Fruit fly (Drosophila melanogaster) whole organism, prepupa: Measurements from ENCODE around the gene Swip-1.

ENCODE experiments used
- CG10669 ChIP-seq: fragments of 200-800 bp; sonication (Bioruptor generic); optimal IDR thresholded peaks from 3 replicates; lab custom pipeline; 2018; ENCODE audit warnings: missing biosample characterization, mild to moderate bottlenecking, missing genetic modification characterization, moderate library complexity
- CG11294 ChIP-seq: fragments of 200-800 bp; sonication (Bioruptor generic); IDR thresholded peaks from 2 replicates; pipeline ENCODE4 v1.3.6; 2022; ENCODE audit warnings: missing biosample characterization, missing genetic modification characterization
- CG11902 ChIP-seq: fragments of 200-800 bp; sonication (Bioruptor generic); optimal IDR thresholded peaks from 3 replicates; lab custom pipeline; 2016; ENCODE audit warnings: missing biosample characterization, missing genetic modification characterization
- CG15336 ChIP-seq: fragments of 200-800 bp; sonication (Bioruptor generic); IDR thresholded peaks from 2 replicates; pipeline ENCODE4 v1.3.6; 2022; ENCODE audit warnings: missing biosample characterization, missing genetic modification characterization
- CG1621 ChIP-seq: fragments of 200-800 bp; sonication (Bioruptor generic); optimal IDR thresholded peaks from 3 replicates; lab custom pipeline; 2018; ENCODE audit warnings: missing biosample characterization, mild to moderate bottlenecking, missing genetic modification characterization
- CG16779 ChIP-seq: fragments of 200-800 bp; sonication (Bioruptor generic); optimal IDR thresholded peaks from 3 replicates; lab custom pipeline; 2017; ENCODE audit warnings: missing biosample characterization, mild to moderate bottlenecking, missing genetic modification characterization
- CG3032 ChIP-seq: fragments of 200-800 bp; optimal IDR thresholded peaks from 2 replicates; lab custom pipeline; 2019; ENCODE audit warnings: missing biosample characterization, mild to moderate bottlenecking, missing genetic modification characterization, moderate library complexity
- CG31627 ChIP-seq: fragments of 200-800 bp; sonication (Bioruptor generic); optimal IDR thresholded peaks from 3 replicates; lab custom pipeline; 2016; ENCODE audit warnings: missing biosample characterization, missing genetic modification characterization
- CG32006 ChIP-seq: fragments of 200-800 bp; sonication (Bioruptor generic); optimal IDR thresholded peaks from 3 replicates; lab custom pipeline; 2017; ENCODE audit warnings: missing biosample characterization, mild to moderate bottlenecking, missing genetic modification characterization
- CG34406 ChIP-seq: fragments of 200-800 bp; sonication (Bioruptor generic); optimal IDR thresholded peaks from 3 replicates; lab custom pipeline; 2016; ENCODE audit warnings: missing biosample characterization, missing genetic modification characterization
- CG3919 ChIP-seq: fragments of 200-800 bp; sonication (Bioruptor generic); optimal IDR thresholded peaks from 3 replicates; lab custom pipeline; 2016; ENCODE audit warnings: missing biosample characterization, missing genetic modification characterization
- CG4318 ChIP-seq: fragments of 200-800 bp; sonication (Bioruptor generic); optimal IDR thresholded peaks from 3 replicates; lab custom pipeline; 2017; ENCODE audit warnings: missing biosample characterization, mild to moderate bottlenecking, missing genetic modification characterization
- CG6276 ChIP-seq: fragments of 200-800 bp; sonication (Bioruptor generic); optimal IDR thresholded peaks from 2 replicates; lab custom pipeline; 2017; ENCODE audit warnings: missing biosample characterization, mild to moderate bottlenecking, missing genetic modification characterization
- CG6792 ChIP-seq: fragments of 200-800 bp; sonication (Bioruptor generic); optimal IDR thresholded peaks from 3 replicates; lab custom pipeline; 2016; ENCODE audit warnings: missing biosample characterization, missing genetic modification characterization
- CG6808 ChIP-seq: fragments of 200-800 bp; sonication (Bioruptor generic); optimal IDR thresholded peaks from 3 replicates; lab custom pipeline; 2017; ENCODE audit warnings: missing biosample characterization, missing genetic modification characterization, mild to moderate bottlenecking, moderate library complexity, missing genetic modification reagents
- CG6854 ChIP-seq: fragments of 200-800 bp; sonication (Bioruptor generic); optimal IDR thresholded peaks from 2 replicates; lab custom pipeline; 2017; ENCODE audit warnings: missing biosample characterization, mild to moderate bottlenecking, missing genetic modification characterization
- CG8119 ChIP-seq: fragments of 200-800 bp; sonication (Bioruptor generic); IDR thresholded peaks from 3 replicates; pipeline ENCODE4 v1.3.6; 2022; ENCODE audit warnings: missing biosample characterization, missing genetic modification characterization
- CG8319 ChIP-seq: fragments of 200-800 bp; sonication (Bioruptor generic); optimal IDR thresholded peaks from 3 replicates; lab custom pipeline; 2016; ENCODE audit warnings: missing biosample characterization, missing genetic modification characterization
- CG8632 ChIP-seq: fragments of 200-800 bp; sonication (Bioruptor generic); optimal IDR thresholded peaks from 3 replicates; lab custom pipeline; 2016; ENCODE audit warnings: missing biosample characterization, missing genetic modification characterization
- CG9139 ChIP-seq: fragments of 200-800 bp; sonication (Bioruptor generic); optimal IDR thresholded peaks from 3 replicates; lab custom pipeline; 2017; ENCODE audit warnings: missing biosample characterization, mild to moderate bottlenecking, missing genetic modification characterization
- Eip75B ChIP-seq: fragments of 200-800 bp; sonication (Bioruptor generic); optimal IDR thresholded peaks from 3 replicates; lab custom pipeline; 2016; ENCODE audit warnings: missing biosample characterization, missing genetic modification characterization
- Eip78C ChIP-seq: fragments of 200-800 bp; sonication (Bioruptor generic); peaks from one replicate; lab custom pipeline; 2016; ENCODE audit warnings: missing biosample characterization, missing genetic modification characterization
- Eip93F ChIP-seq: fragments of 200-800 bp; sonication (Bioruptor generic); optimal IDR thresholded peaks from 2 replicates; lab custom pipeline; 2016; ENCODE audit warnings: missing biosample characterization, mild to moderate bottlenecking, missing genetic modification characterization
- Ets96B ChIP-seq: fragments of 200-800 bp; optimal IDR thresholded peaks from 2 replicates; lab custom pipeline; 2019; ENCODE audit warnings: missing biosample characterization, mild to moderate bottlenecking, missing genetic modification characterization, moderate library complexity
- Gug ChIP-seq: fragments of 200-800 bp; sonication (Bioruptor generic); IDR thresholded peaks from 2 replicates; pipeline ENCODE4 v1.3.6; 2022; ENCODE audit warnings: missing biosample characterization, missing genetic modification characterization
- Hr38 ChIP-seq: sonication (Bioruptor generic); optimal IDR thresholded peaks from 2 replicates; lab custom pipeline; 2016; ENCODE audit warnings: missing biosample characterization, missing genetic modification characterization
- Hr39 ChIP-seq: fragments of 200-800 bp; sonication (Bioruptor generic); optimal IDR thresholded peaks from 2 replicates; lab custom pipeline; 2016; ENCODE audit warnings: missing biosample characterization, missing genetic modification characterization
- Hr4 ChIP-seq: fragments of 200-800 bp; sonication (Bioruptor generic); optimal IDR thresholded peaks from 3 replicates; lab custom pipeline; 2016; ENCODE audit warnings: missing biosample characterization, missing genetic modification characterization
- Lpt ChIP-seq: fragments of 200-800 bp; sonication (Bioruptor generic); optimal IDR thresholded peaks from 3 replicates; lab custom pipeline; 2016; ENCODE audit warnings: missing biosample characterization, missing genetic modification characterization
- Smox ChIP-seq: fragments of 200-800 bp; sonication (Bioruptor generic); optimal IDR thresholded peaks from 3 replicates; lab custom pipeline; 2016; ENCODE audit warnings: missing biosample characterization, missing genetic modification characterization
- Sox14 ChIP-seq: fragments of 200-800 bp; sonication (Bioruptor generic); optimal IDR thresholded peaks from 3 replicates; lab custom pipeline; 2016; ENCODE audit warnings: missing biosample characterization, missing genetic modification characterization
- Sox15 ChIP-seq: fragments of 200-800 bp; sonication (Bioruptor generic); optimal IDR thresholded peaks from 3 replicates; lab custom pipeline; 2016; ENCODE audit warnings: missing biosample characterization, missing genetic modification characterization
- achi ChIP-seq: fragments of 200-800 bp; sonication (Bioruptor generic); optimal IDR thresholded peaks from 3 replicates; lab custom pipeline; 2016; ENCODE audit warnings: missing biosample characterization, missing genetic modification characterization
- cyc ChIP-seq: fragments of 200-800 bp; sonication (Bioruptor generic); optimal IDR thresholded peaks from 3 replicates; lab custom pipeline; 2016; ENCODE audit warnings: missing biosample characterization, missing genetic modification characterization
- dac ChIP-seq: fragments of 200-800 bp; sonication (Bioruptor generic); optimal IDR thresholded peaks from 2 replicates; lab custom pipeline; 2017; ENCODE audit warnings: missing biosample characterization, mild to moderate bottlenecking, missing genetic modification characterization
- dsx ChIP-seq: fragments of 200-800 bp; optimal IDR thresholded peaks from 3 replicates; lab custom pipeline; 2019; ENCODE audit warnings: missing biosample characterization, mild to moderate bottlenecking, missing genetic modification characterization, moderate library complexity; ENCODE audit not compliant: poor library complexity, severe bottlenecking
- esn ChIP-seq: fragments of 200-800 bp; sonication (Bioruptor generic); optimal IDR thresholded peaks from 2 replicates; lab custom pipeline; 2016; ENCODE audit warnings: missing biosample characterization, mild to moderate bottlenecking, missing genetic modification characterization, moderate library complexity
- fkh ChIP-seq: fragments of 200-800 bp; sonication (Bioruptor generic); optimal IDR thresholded peaks from 3 replicates; lab custom pipeline; 2017; ENCODE audit warnings: missing biosample characterization, mild to moderate bottlenecking, missing genetic modification characterization, moderate library complexity
- lz ChIP-seq: fragments of 200-800 bp; sonication (Bioruptor generic); optimal IDR thresholded peaks from 3 replicates; lab custom pipeline; 2016; ENCODE audit warnings: missing biosample characterization, missing genetic modification characterization
- net ChIP-seq: fragments of 200-800 bp; sonication (Bioruptor generic); optimal IDR thresholded peaks from 3 replicates; lab custom pipeline; 2016; ENCODE audit warnings: missing biosample characterization, missing genetic modification characterization
- pdm3 ChIP-seq: fragments of 200-800 bp; sonication (Bioruptor generic); optimal IDR thresholded peaks from 3 replicates; lab custom pipeline; 2016; ENCODE audit warnings: missing biosample characterization, missing genetic modification characterization
- salr ChIP-seq, 2 experiments: fragments of 200-800 bp; sonication (Bioruptor generic); optimal IDR thresholded peaks; 3 replicates each; lab custom pipeline; 2016 to 2018; ENCODE audit warnings: missing biosample characterization in 2 of 2, missing genetic modification characterization in 2 of 2, mild to moderate bottlenecking in 1 of 2
- ss ChIP-seq, 2 experiments: fragments of 200-800 bp; sonication (Bioruptor generic); optimal IDR thresholded peaks; 2 replicates in 1 of 2; 3 replicates in 1 of 2; lab custom pipeline; 2017 to 2018; ENCODE audit warnings: mild to moderate bottlenecking in 2 of 2, missing biosample characterization in 2 of 2, missing genetic modification characterization in 2 of 2, moderate library complexity in 1 of 2
- svp ChIP-seq: fragments of 200-800 bp; sonication (Bioruptor generic); peaks from one replicate; lab custom pipeline; 2016; ENCODE audit warnings: missing biosample characterization, missing genetic modification characterization
- topi ChIP-seq: fragments of 200-800 bp; sonication (Bioruptor generic); optimal IDR thresholded peaks from 3 replicates; lab custom pipeline; 2016; ENCODE audit warnings: missing biosample characterization, missing genetic modification characterization
- vri ChIP-seq: fragments of 200-800 bp; sonication (Bioruptor generic); optimal IDR thresholded peaks from 3 replicates; lab custom pipeline; 2016; ENCODE audit warnings: missing biosample characterization, mild to moderate bottlenecking, missing genetic modification characterization

The Swip-1 gene

dm6 chr2L:18974063-18974779, 12.9 kb downstream of the Swip-1 start, which contains the start of the genes L2HGDH and CG10431 (continued):
- TF ChIP-seq lz, result peak; percentile 70
- no peak for TF ChIP-seq Hr4
- TF ChIP-seq Hr39 (GFP tag; lab: Kevin White, UChicago), result peak; percentile 34
- TF ChIP-seq CG6808 (GFP tag; lab: Kevin White, UChicago), result no peak
- TF ChIP-seq CG9139 (GFP tag; lab: Kevin White, UChicago), result no peak
- TF ChIP-seq CG8632 (GFP tag; lab: Kevin White, UChicago), result no peak
- TF ChIP-seq Gug (GFP tag; lab: Robert Waterston, UW), result no peak
- peak; percentile 46 for TF ChIP-seq CG10669 (GFP tag; lab: Kevin White, UChicago)
- TF ChIP-seq dac (GFP tag; lab: Kevin White, UChicago), result no peak
- no peak for TF ChIP-seq CG34406
- TF ChIP-seq CG3919 (GFP tag; lab: Kevin White, UChicago), result no peak
- peak; percentile 89 for TF ChIP-seq fkh
- peak in 1 of 2 experiments; percentile 56 for TF ChIP-seq ss (GFP tag; optimal IDR thresholded peaks at IDR 0.05; lab: Kevin White, UChicago)
- peak; percentile 58 for TF ChIP-seq CG8319 (GFP tag; lab: Kevin White, UChicago)
- no peak for TF ChIP-seq CG16779
- TF ChIP-seq CG6276 (GFP tag; lab: Kevin White, UChicago), result no peak
- no peak for TF ChIP-seq net (GFP tag; lab: Kevin White, UChicago)
- peak; percentile 72 for TF ChIP-seq achi (GFP tag; lab: Kevin White, UChicago)
- TF ChIP-seq esn (GFP tag; lab: Kevin White, UChicago), result peak; percentile 77
- peak; percentile 61 for TF ChIP-seq CG6792
- no peak for TF ChIP-seq salr (GFP tag; optimal IDR thresholded peaks at IDR 0.05; lab: Kevin White, UChicago)
- no peak for TF ChIP-seq CG11294 (GFP tag; lab: Robert Waterston, UW)

dm6 chr2L:18968370-18969105, 18.5 kb downstream of the Swip-1 start, which contains the start of the genes Nak and Tango6:
Gene Nak, minus strand, starts transcription at chr2L:18968744.
Gene Tango6, plus strand, starts transcription at chr2L:18969028.
- TF ChIP-seq CG1621 (tag; lab: Kevin White, UChicago) (no peak), Sox14 (GFP tag; lab: Kevin White, UChicago) (peak; percentile 72), Hr38 (GFP tag; lab: Kevin White, UChicago) (no peak), dsx (no peak), svp (GFP tag; lab: Kevin White, UChicago) (peak; percentile 65), Smox (peak; percentile 28), CG8119 (GFP tag; lab: Robert Waterston, UW) (no peak), CG6808 (GFP tag; lab: Kevin White, UChicago) (no peak), CG3919 (GFP tag; lab: Kevin White, UChicago) (peak; percentile 24), CG11294 (GFP tag; lab: Robert Waterston, UW) (no peak), fkh (peak; percentile 86), Eip75B (peak; percentile 36), pdm3 (GFP tag; lab: Kevin White, UChicago) (peak; percentile 38), vri (GFP tag; lab: Kevin White, UChicago) (peak; percentile 40), Ets96B (tag; lab: Kevin White, UChicago) (peak; percentile 8), lz (peak; percentile 27), CG34406 (no peak), CG32006 (GFP tag; lab: Kevin White, UChicago) (no peak), CG15336 (GFP tag; lab: Robert Waterston, UW) (peak; percentile 25; the same call in 1 of the 2 replicates), Hr39 (GFP tag; lab: Kevin White, UChicago) (peak; percentile 46), CG6792 (peak; percentile 8), cyc (peak; percentile 7), CG10669 (GFP tag; lab: Kevin White, UChicago) (no peak), CG3032 (tag; lab: Kevin White, UChicago) (peak; percentile 47), Eip78C (peak; percentile 71), Hr4 (peak; percentile 31), topi (peak; percentile 47), CG31627 (peak; percentile 58), Sox15 (no peak), Eip93F (GFP tag; lab: Kevin White, UChicago) (no peak), dac (GFP tag; lab: Kevin White, UChicago) (no peak), CG6854 (GFP tag; lab: Kevin White, UChicago) (peak; percentile 38), Lpt (GFP tag; lab: Kevin White, UChicago) (no peak), CG11902 (GFP tag; lab: Kevin White, UChicago) (no peak), achi (GFP tag; lab: Kevin White, UChicago) (peak; percentile 55), CG4318 (GFP tag; lab: Kevin White, UChicago) (no peak), esn (GFP tag; lab: Kevin White, UChicago) (peak; percentile 55)
